Worm (Caenorhabditis elegans) whole organism, mixed stage, embryonic: ENCODE data around the gene mnp-1.

ENCODE experiments used
- blmp-1 ChIP-seq: fragments of 150-350 bp; optimal IDR thresholded peaks from 2 replicates; lab custom pipeline; 2014; ENCODE audit warnings: missing biosample characterization, missing genetic modification characterization
- elt-1 ChIP-seq: sonication (generic microtip); optimal IDR thresholded peaks from 2 replicates; lab custom pipeline; 2017; ENCODE audit warnings: missing genetic modification characterization, mild to moderate bottlenecking, missing compliant biosample characterization, antibody characterized with exemption, moderate library complexity, borderline replicate concordance; ENCODE audit not compliant: insufficient read depth
- elt-3 ChIP-seq: fragments of 150-350 bp; optimal IDR thresholded peaks from 2 replicates; lab custom pipeline; 2014; ENCODE audit warnings: missing biosample characterization, missing genetic modification characterization
- mep-1 ChIP-seq: fragments of 150-350 bp; optimal IDR thresholded peaks from 2 replicates; lab custom pipeline; 2017; ENCODE audit warnings: missing biosample characterization, missing genetic modification reagents, missing genetic modification characterization, inconsistent platforms
- nhr-76 ChIP-seq: sonication (generic microtip); optimal IDR thresholded peaks from 2 replicates; lab custom pipeline; 2017; ENCODE audit warnings: missing biosample characterization, missing genetic modification characterization

- TF ChIP-seq elt-1 (tag; lab: Kevin White, UChicago) = no peak
- no peak for TF ChIP-seq elt-3 (tag; lab: Kevin White, UChicago)
- no peak for TF ChIP-seq mep-1
- no peak for TF ChIP-seq nhr-76
- TF ChIP-seq blmp-1 = no peak
Measured at ce11 chrIII:4407144-4407543, 50.8 kb downstream of the mnp-1 start, which contains the start of gene prdx-3.
